ENCODE assay signal across 4 fruit fly cellular contexts in genomic region chr2L:8239712-8240245, dm6.
TF ChIP-seq lines count a peak whose summit lies in the region.

Gene Pvr, minus strand, starts transcription at chr2L:8239878.

- peak; percentile 60 for TF ChIP-seq CTCF in whole organism, embryonic (GFP tag; optimal IDR thresholded peaks at IDR 0.05; lab: Kevin White, UChicago)

TF ChIP-seq in whole organism, adult, 20 proteins besides CTCF, POLR2A, EP300 and RAD21:
- TF ChIP-seq cnc (optimal IDR thresholded peaks at IDR 0.05; lab: Kevin White, UChicago) = no peak
- no peak for TF ChIP-seq Crg-1 (GFP tag; optimal IDR thresholded peaks at IDR 0.05; lab: Kevin White, UChicago)
- peak; percentile 36 for TF ChIP-seq CG5204 (GFP tag; optimal IDR thresholded peaks at IDR 0.05; lab: Kevin White, UChicago)
- TF ChIP-seq Hr96 (GFP tag; optimal IDR thresholded peaks at IDR 0.05; lab: Kevin White, UChicago) = no peak
- TF ChIP-seq kay (GFP tag; lab: Kevin White, UChicago; ENCODE audit: borderline replicate concordance) = no peak
- TF ChIP-seq CG33017 (tag; optimal IDR thresholded peaks at IDR 0.05; lab: Kevin White, UChicago) = no peak
- TF ChIP-seq toe (GFP tag; optimal IDR thresholded peaks at IDR 0.05; lab: Kevin White, UChicago) = no peak
- TF ChIP-seq tj (GFP tag; optimal IDR thresholded peaks at IDR 0.05; lab: Kevin White, UChicago) = peak; percentile 98
- peak; percentile 16 for TF ChIP-seq CG1620 (GFP tag; optimal IDR thresholded peaks at IDR 0.05; lab: Kevin White, UChicago)
- peak; percentile 10 for TF ChIP-seq CG7045 (GFP tag; optimal IDR thresholded peaks at IDR 0.05; lab: Kevin White, UChicago)
- peak; percentile 58 for TF ChIP-seq bab1 (GFP tag; optimal IDR thresholded peaks at IDR 0.05; lab: Kevin White, UChicago)
- TF ChIP-seq cic (GFP tag; optimal IDR thresholded peaks at IDR 0.05; lab: Kevin White, UChicago) = peak; percentile 4
- TF ChIP-seq ovo (GFP tag; optimal IDR thresholded peaks at IDR 0.05; lab: Kevin White, UChicago) = peak; percentile 30

TF ChIP-seq in whole organism, embryonic, 481 proteins besides CTCF, POLR2A, EP300 and RAD21 (continues in another document):
- TF ChIP-seq run (tag; optimal IDR thresholded peaks at IDR 0.05; lab: Kevin White, UChicago) (no peak), Dll (GFP tag; IDR thresholded peaks at IDR 0.05; lab: Robert Waterston, UW; ENCODE audit: partially characterized antibody) (peak; percentile 97), Eip74EF (GFP tag; optimal IDR thresholded peaks at IDR 0.05; lab: Kevin White, UChicago) (no peak), fd3F (GFP tag; optimal IDR thresholded peaks at IDR 0.05; lab: Kevin White, UChicago) (no peak), CG11093 (GFP tag; IDR thresholded peaks at IDR 0.05; lab: Robert Waterston, UW) (no peak), sens-2 (GFP tag; IDR thresholded peaks at IDR 0.05; lab: Robert Waterston, UW) (no peak), CG10979 (tag; optimal IDR thresholded peaks at IDR 0.05; lab: Kevin White, UChicago) (no peak), CG7987 (GFP tag; optimal IDR thresholded peaks at IDR 0.05; lab: Kevin White, UChicago) (no peak), CG9817 (tag; optimal IDR thresholded peaks at IDR 0.05; lab: Kevin White, UChicago) (no peak), BEAF-32 (GFP tag; optimal IDR thresholded peaks at IDR 0.05; lab: Kevin White, UChicago) (peak; percentile 95), CG18476 (GFP tag; optimal IDR thresholded peaks at IDR 0.05; lab: Kevin White, UChicago) (peak; percentile 36), scrt (GFP tag; optimal IDR thresholded peaks at IDR 0.05; lab: Kevin White, UChicago) (no peak), H15 (GFP tag; IDR thresholded peaks at IDR 0.05; lab: Robert Waterston, UW) (no peak), ssp (GFP tag; IDR thresholded peaks at IDR 0.05; lab: Robert Waterston, UW) (no peak), ewg (GFP tag; optimal IDR thresholded peaks at IDR 0.05; lab: Kevin White, UChicago) (no peak), CG16813 (GFP tag; IDR thresholded peaks at IDR 0.05; lab: Robert Waterston, UW; ENCODE audit: partially characterized antibody) (peak; percentile 90), hth (optimal IDR thresholded peaks at IDR 0.05; lab: Kevin White, UChicago) (no peak), nau (GFP tag; optimal IDR thresholded peaks at IDR 0.05; lab: Kevin White, UChicago) (no peak), unc-4 (GFP tag; IDR thresholded peaks at IDR 0.05; lab: Robert Waterston, UW; ENCODE audit: partially characterized antibody) (peak; percentile 94), rib (GFP tag; IDR thresholded peaks at IDR 0.05; lab: Robert Waterston, UW) (no peak), Dbx (GFP tag; IDR thresholded peaks at IDR 0.05; lab: Robert Waterston, UW) (peak; percentile 22; the same call in 1 of the 3 replicates), gfzf (GFP tag; optimal IDR thresholded peaks at IDR 0.05; lab: Kevin White, UChicago) (peak; percentile 12), klu (GFP tag; IDR thresholded peaks at IDR 0.05; lab: Robert Waterston, UW) (no peak; the same call in 1 of the 2 replicates), ac (GFP tag; optimal IDR thresholded peaks at IDR 0.05; lab: Kevin White, UChicago) (no peak), CG12391 (tag; optimal IDR thresholded peaks at IDR 0.05; lab: Kevin White, UChicago) (peak; percentile 2), CkIIα-i1 (GFP tag; IDR thresholded peaks at IDR 0.05; lab: Robert Waterston, UW) (no peak), Hr51 (GFP tag; optimal IDR thresholded peaks at IDR 0.05; lab: Kevin White, UChicago) (no peak)

TF ChIP-seq in whole organism, prepupa, 60 proteins besides CTCF, POLR2A, EP300 and RAD21 (continues in another document):
- TF ChIP-seq CG10631 (GFP tag; optimal IDR thresholded peaks at IDR 0.05; lab: Kevin White, UChicago) = no peak
- TF ChIP-seq CG3032 (tag; optimal IDR thresholded peaks at IDR 0.05; lab: Kevin White, UChicago) = no peak
- TF ChIP-seq fd85E (GFP tag; optimal IDR thresholded peaks at IDR 0.05; lab: Kevin White, UChicago) = no peak
- no peak for TF ChIP-seq ss (GFP tag; optimal IDR thresholded peaks at IDR 0.05; lab: Kevin White, UChicago)
- no peak for TF ChIP-seq Eip75B (GFP tag; optimal IDR thresholded peaks at IDR 0.05; lab: Kevin White, UChicago)
- TF ChIP-seq Ets21C (GFP tag; optimal IDR thresholded peaks at IDR 0.05; lab: Kevin White, UChicago) = no peak
- TF ChIP-seq CG8319 (GFP tag; optimal IDR thresholded peaks at IDR 0.05; lab: Kevin White, UChicago) = no peak
- TF ChIP-seq OdsH (GFP tag; optimal IDR thresholded peaks at IDR 0.05; lab: Kevin White, UChicago) = no peak
- no peak for TF ChIP-seq salr (GFP tag; optimal IDR thresholded peaks at IDR 0.05; lab: Kevin White, UChicago)
- no peak for TF ChIP-seq CG11294 (GFP tag; IDR thresholded peaks at IDR 0.05; lab: Robert Waterston, UW)
- TF ChIP-seq Hr4 (GFP tag; optimal IDR thresholded peaks at IDR 0.05; lab: Kevin White, UChicago) = peak; percentile 8
- TF ChIP-seq CG6163 (GFP tag; IDR thresholded peaks at IDR 0.05; lab: Robert Waterston, UW) = no peak
- no peak for TF ChIP-seq net (GFP tag; optimal IDR thresholded peaks at IDR 0.05; lab: Kevin White, UChicago)
- no peak for TF ChIP-seq svp (GFP tag; lab: Kevin White, UChicago)
- no peak for TF ChIP-seq CG10669 (GFP tag; optimal IDR thresholded peaks at IDR 0.05; lab: Kevin White, UChicago)
- no peak for TF ChIP-seq Ets96B (tag; optimal IDR thresholded peaks at IDR 0.05; lab: Kevin White, UChicago)
- peak; percentile 99 for TF ChIP-seq CG6808 (GFP tag; optimal IDR thresholded peaks at IDR 0.05; lab: Kevin White, UChicago)
- no peak for TF ChIP-seq CG11762 (GFP tag; optimal IDR thresholded peaks at IDR 0.05; lab: Kevin White, UChicago; ENCODE audit: insufficient read depth)
- no peak for TF ChIP-seq Hr38 (GFP tag; optimal IDR thresholded peaks at IDR 0.05; lab: Kevin White, UChicago)
- TF ChIP-seq Lpt (GFP tag; optimal IDR thresholded peaks at IDR 0.05; lab: Kevin White, UChicago) = no peak
- no peak for TF ChIP-seq CG32006 (GFP tag; optimal IDR thresholded peaks at IDR 0.05; lab: Kevin White, UChicago)
- TF ChIP-seq CG34406 (GFP tag; optimal IDR thresholded peaks at IDR 0.05; lab: Kevin White, UChicago) = no peak
- no peak for TF ChIP-seq CG9139 (GFP tag; optimal IDR thresholded peaks at IDR 0.05; lab: Kevin White, UChicago)
- no peak for TF ChIP-seq CG7368 (GFP tag; optimal IDR thresholded peaks at IDR 0.05; lab: Kevin White, UChicago)
- TF ChIP-seq CG6792 (GFP tag; optimal IDR thresholded peaks at IDR 0.05; lab: Kevin White, UChicago) = no peak
- no peak for TF ChIP-seq CG6276 (GFP tag; optimal IDR thresholded peaks at IDR 0.05; lab: Kevin White, UChicago)
- TF ChIP-seq Gug (GFP tag; IDR thresholded peaks at IDR 0.05; lab: Robert Waterston, UW) = no peak
- TF ChIP-seq Smox (GFP tag; optimal IDR thresholded peaks at IDR 0.05; lab: Kevin White, UChicago) = no peak
- peak; percentile 20 for TF ChIP-seq topi (GFP tag; optimal IDR thresholded peaks at IDR 0.05; lab: Kevin White, UChicago)
- TF ChIP-seq Eip78C (GFP tag; lab: Kevin White, UChicago) = peak; percentile 67
- no peak for TF ChIP-seq Blimp-1 (GFP tag; optimal IDR thresholded peaks at IDR 0.05; lab: Kevin White, UChicago)

TF ChIP-seq in whole organism, wandering third instar larva, 38 proteins besides CTCF, POLR2A, EP300 and RAD21:
- TF ChIP-seq Hr83 (GFP tag; optimal IDR thresholded peaks at IDR 0.05; lab: Kevin White, UChicago; ENCODE audit: poor library complexity, severe bottlenecking) (peak; percentile 46), Vsx2 (GFP tag; optimal IDR thresholded peaks at IDR 0.05; lab: Kevin White, UChicago; ENCODE audit: partially characterized antibody) (no peak), jim (GFP tag; optimal IDR thresholded peaks at IDR 0.05; lab: Kevin White, UChicago) (peak; percentile 30), HLH106 (tag; optimal IDR thresholded peaks at IDR 0.05; lab: Kevin White, UChicago) (no peak), GATAd (GFP tag; optimal IDR thresholded peaks at IDR 0.05; lab: Kevin White, UChicago) (no peak), ey (GFP tag; optimal IDR thresholded peaks at IDR 0.05; lab: Kevin White, UChicago) (no peak), brk (GFP tag; optimal IDR thresholded peaks at IDR 0.05; lab: Kevin White, UChicago) (peak; percentile 68), tai (GFP tag; optimal IDR thresholded peaks at IDR 0.05; lab: Kevin White, UChicago) (peak; percentile 19), Sp1 (GFP tag; optimal IDR thresholded peaks at IDR 0.05; lab: Kevin White, UChicago) (no peak), br (GFP tag; optimal IDR thresholded peaks at IDR 0.05; lab: Kevin White, UChicago) (no peak), Abd-B (GFP tag; optimal IDR thresholded peaks at IDR 0.05; lab: Kevin White, UChicago) (no peak), woc (GFP tag; optimal IDR thresholded peaks at IDR 0.05; lab: Kevin White, UChicago) (no peak), sage (GFP tag; optimal IDR thresholded peaks at IDR 0.05; lab: Kevin White, UChicago) (peak; percentile 42), Hnf4 (GFP tag; optimal IDR thresholded peaks at IDR 0.05; lab: Kevin White, UChicago) (no peak), CrebA (GFP tag; optimal IDR thresholded peaks at IDR 0.05; lab: Kevin White, UChicago; ENCODE audit: borderline replicate concordance) (peak; percentile 15), h (GFP tag; optimal IDR thresholded peaks at IDR 0.05; lab: Kevin White, UChicago) (peak; percentile 18), Myc (optimal IDR thresholded peaks at IDR 0.05; lab: Kevin White, UChicago) (peak; percentile 88), foxo (GFP tag; optimal IDR thresholded peaks at IDR 0.05; lab: Kevin White, UChicago) (no peak), Mio (GFP tag; optimal IDR thresholded peaks at IDR 0.05; lab: Kevin White, UChicago) (no peak), OdsH (GFP tag; optimal IDR thresholded peaks at IDR 0.05; lab: Kevin White, UChicago) (no peak)
